Fruit fly (Drosophila melanogaster): ENCODE measurements around the gene CG32795.

Gene CG32795

DNA sequence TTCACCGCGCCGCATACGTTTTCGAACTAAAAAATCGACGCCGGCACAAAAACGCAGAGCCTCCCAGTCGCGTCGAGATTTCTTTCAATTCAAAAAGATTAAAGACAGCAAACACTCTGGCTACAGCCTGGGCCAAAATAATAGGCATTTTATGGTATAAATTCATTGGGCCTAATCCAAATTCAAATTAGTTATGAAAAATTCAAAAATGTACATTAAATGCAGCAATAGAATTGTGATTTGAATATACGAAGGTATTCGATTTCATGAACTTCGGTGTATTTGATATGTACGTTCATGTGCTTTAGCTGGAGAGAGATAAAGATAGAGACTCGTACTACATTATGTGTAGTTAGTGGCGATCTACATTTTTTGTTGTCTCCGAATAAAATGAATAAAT lies 46.3 kb downstream of the CG32795 start, which contains the start of gene Syx4 (continued):
- peak; percentile 83 for TF ChIP-seq CG6765 (GFP tag; optimal IDR thresholded peaks at IDR 0.05)
- TF ChIP-seq TFAM (GFP tag; optimal IDR thresholded peaks at IDR 0.05) = peak; percentile 22
- peak; percentile 87 for TF ChIP-seq tgo (GFP tag; IDR thresholded peaks at IDR 0.05)
- peak; percentile 67 for TF ChIP-seq CG6254 (GFP tag; optimal IDR thresholded peaks at IDR 0.05)
- peak; percentile 87 for TF ChIP-seq Hsf (GFP tag; optimal IDR thresholded peaks at IDR 0.05)
- TF ChIP-seq CG2889 (GFP tag; IDR thresholded peaks at IDR 0.05) = peak; percentile 77
- peak; percentile 79 for TF ChIP-seq Hr3 (GFP tag; optimal IDR thresholded peaks at IDR 0.05)
- peak; percentile 70; the same call in 2 of the 3 replicates for TF ChIP-seq CG11093 (GFP tag; IDR thresholded peaks at IDR 0.05)
- TF ChIP-seq Dip2 (GFP tag; IDR thresholded peaks at IDR 0.05) = no peak
- TF ChIP-seq gsb (GFP tag; IDR thresholded peaks at IDR 0.05) = peak; percentile 87
- TF ChIP-seq CG11504 (tag; optimal IDR thresholded peaks at IDR 0.05) = peak; percentile 92
- TF ChIP-seq Abd-B (GFP tag; optimal IDR thresholded peaks at IDR 0.05) = peak; percentile 74
- TF ChIP-seq trem (tag; optimal IDR thresholded peaks at IDR 0.05) = peak; percentile 73
- TF ChIP-seq fu2 (GFP tag; optimal IDR thresholded peaks at IDR 0.05) = peak; percentile 87
- TF ChIP-seq br (optimal IDR thresholded peaks at IDR 0.05) = no peak
- TF ChIP-seq CG8944 (GFP tag; optimal IDR thresholded peaks at IDR 0.05) = peak; percentile 82
- TF ChIP-seq CG17385 (GFP tag; optimal IDR thresholded peaks at IDR 0.05) = peak; percentile 90
- no peak for TF ChIP-seq Bgb (GFP tag; IDR thresholded peaks at IDR 0.05; ENCODE audit: partially characterized antibody)
- peak; percentile 86 for TF ChIP-seq CG13894 (tag; optimal IDR thresholded peaks at IDR 0.05)
- TF ChIP-seq CG3407 (GFP tag; optimal IDR thresholded peaks at IDR 0.05) = peak; percentile 76
- TF ChIP-seq nerfin-1 (tag; optimal IDR thresholded peaks at IDR 0.05) = peak; percentile 81
- peak; percentile 76 for TF ChIP-seq Nf-YB (GFP tag; optimal IDR thresholded peaks at IDR 0.05)
- TF ChIP-seq lilli (GFP tag; optimal IDR thresholded peaks at IDR 0.05) = peak; percentile 93
- TF ChIP-seq dmrt99B (tag; optimal IDR thresholded peaks at IDR 0.05) = peak; percentile 95
- no peak for TF ChIP-seq gfzf (GFP tag; optimal IDR thresholded peaks at IDR 0.05)
- no peak for TF ChIP-seq Sin3A (optimal IDR thresholded peaks at IDR 0.05)
- TF ChIP-seq chn (GFP tag; optimal IDR thresholded peaks at IDR 0.05) = peak; percentile 73
- peak; percentile 88 for TF ChIP-seq nmo (GFP tag; optimal IDR thresholded peaks at IDR 0.05)
- peak; percentile 76 for TF ChIP-seq sisA (GFP tag; IDR thresholded peaks at IDR 0.05)
- 0 out of 2 replicates have a peak, but pooled peaks have one; percentile 18 for TF ChIP-seq Dref (GFP tag; IDR thresholded peaks at IDR 0.05)
- peak; percentile 86 for TF ChIP-seq Hand (GFP tag; optimal IDR thresholded peaks at IDR 0.05)
- peak; percentile 86 for TF ChIP-seq ttk (GFP tag; IDR thresholded peaks at IDR 0.05)
- peak; percentile 78 for TF ChIP-seq CG10979 (tag; optimal IDR thresholded peaks at IDR 0.05)
- TF ChIP-seq pros (GFP tag; optimal IDR thresholded peaks at IDR 0.05) = no peak
- peak; percentile 79 for TF ChIP-seq slp2 (GFP tag; optimal IDR thresholded peaks at IDR 0.05)
- no peak for TF ChIP-seq cg (GFP tag; optimal IDR thresholded peaks at IDR 0.05)
- peak; percentile 79 for TF ChIP-seq scrt (GFP tag; optimal IDR thresholded peaks at IDR 0.05)
- no peak for TF ChIP-seq Dfd (GFP tag; optimal IDR thresholded peaks at IDR 0.05)
- peak; percentile 90 for TF ChIP-seq CG10209 (GFP tag; optimal IDR thresholded peaks at IDR 0.05)
- peak; percentile 78 for TF ChIP-seq Optix (GFP tag; IDR thresholded peaks at IDR 0.05)
- TF ChIP-seq Eip74EF (GFP tag; optimal IDR thresholded peaks at IDR 0.05) = peak in 1 of 2 experiments; percentile 85
- peak; percentile 86 for TF ChIP-seq Aef1 (GFP tag; IDR thresholded peaks at IDR 0.05)
- peak; percentile 91 for TF ChIP-seq CG11456 (GFP tag; IDR thresholded peaks at IDR 0.05)
- TF ChIP-seq ems (GFP tag; optimal IDR thresholded peaks at IDR 0.05) = peak; percentile 88
- peak; percentile 92 for TF ChIP-seq fd3F (GFP tag; optimal IDR thresholded peaks at IDR 0.05)
- TF ChIP-seq cwo (GFP tag; optimal IDR thresholded peaks at IDR 0.05) = peak; percentile 90
- TF ChIP-seq CG4404 (GFP tag; IDR thresholded peaks at IDR 0.05) = peak; percentile 36; the same call in 1 of the 2 replicates
- peak; percentile 28 for TF ChIP-seq HmgD (GFP tag; optimal IDR thresholded peaks at IDR 0.05)
- TF ChIP-seq CG15011 (GFP tag; optimal IDR thresholded peaks at IDR 0.05) = peak; percentile 87
- peak; percentile 17 for TF ChIP-seq CG4328 (GFP tag; optimal IDR thresholded peaks at IDR 0.05)
- 0 out of 3 replicates have a peak, but pooled peaks have one; percentile 29 for TF ChIP-seq jigr1 (GFP tag; IDR thresholded peaks at IDR 0.05)

All from whole organism, embryonic.